Fruit fly (Drosophila melanogaster): ENCODE results near the gene mwh.

dm6 chr3L:1166266-1166665 is 34.3 kb upstream of the mwh start:
- TF ChIP-seq Ets98B (GFP tag; IDR thresholded peaks at IDR 0.05) (peak; percentile 35; the same call in 1 of the 2 replicates), CG9948 (tag; optimal IDR thresholded peaks at IDR 0.05) (no peak), CG15710 (tag; optimal IDR thresholded peaks at IDR 0.05) (no peak), EcR (GFP tag; optimal IDR thresholded peaks at IDR 0.05) (no peak), CG12605 (GFP tag; IDR thresholded peaks at IDR 0.05) (no peak), CG8159 (tag; optimal IDR thresholded peaks at IDR 0.05) (no peak), Pif1B (GFP tag; optimal IDR thresholded peaks at IDR 0.05) (peak; percentile 1)

All from whole organism, pupa.